Fruit fly (Drosophila melanogaster) whole organism, embryonic: ENCODE results near the gene CG31817.
A peak's percentile ranks its signal among the peaks of the same experiment; 100 is the strongest.

Source experiments
- Antp ChIP-seq: fragments of 200-800 bp; sonication (Bioruptor generic); optimal IDR thresholded peaks from 3 replicates; lab custom pipeline; 2016; ENCODE audit warnings: missing biosample characterization, missing genetic modification characterization
- Atf3 ChIP-seq: fragments of 200-800 bp; sonication (Bioruptor generic); optimal IDR thresholded peaks from 3 replicates; lab custom pipeline; 2016; ENCODE audit warnings: missing biosample characterization, missing genetic modification characterization
- BEAF-32 ChIP-seq: fragments of 200-800 bp; sonication (Bioruptor generic); optimal IDR thresholded peaks from 3 replicates; lab custom pipeline; 2017; ENCODE audit warnings: missing biosample characterization, missing genetic modification characterization, mild to moderate bottlenecking, moderate library complexity, missing genetic modification reagents
- Bgb ChIP-seq: fragments of 200-800 bp; sonication (Bioruptor generic); IDR thresholded peaks from 2 replicates; pipeline ENCODE4 v1.3.6; 2022; ENCODE audit warnings: missing biosample characterization, missing genetic modification characterization; ENCODE audit not compliant: partially characterized antibody
- Blimp-1 ChIP-seq: fragments of 200-800 bp; sonication (Bioruptor generic); optimal IDR thresholded peaks from 3 replicates; lab custom pipeline; 2018; ENCODE audit warnings: missing biosample characterization, missing genetic modification characterization, mild to moderate bottlenecking, moderate library complexity, missing genetic modification reagents
- CG10147 ChIP-seq: fragments of 200-800 bp; sonication (Bioruptor generic); optimal IDR thresholded peaks from 2 replicates; lab custom pipeline; 2019; ENCODE audit warnings: missing biosample characterization, mild to moderate bottlenecking, missing genetic modification characterization, moderate library complexity
- CG12744 ChIP-seq: fragments of 200-800 bp; sonication (Bioruptor generic); optimal IDR thresholded peaks from 2 replicates; lab custom pipeline; 2016; ENCODE audit warnings: missing biosample characterization, missing genetic modification characterization
- CG13296 ChIP-seq: fragments of 200-800 bp; sonication (Bioruptor generic); optimal IDR thresholded peaks from 3 replicates; lab custom pipeline; 2018; ENCODE audit warnings: missing biosample characterization, mild to moderate bottlenecking, missing genetic modification characterization
- CG14050 ChIP-seq: fragments of 200-800 bp; sonication (Bioruptor generic); IDR thresholded peaks from 3 replicates; pipeline ENCODE4 v1.3.6; 2022; ENCODE audit warnings: missing biosample characterization, missing genetic modification characterization
- CG16779 ChIP-seq: fragments of 200-800 bp; sonication (Bioruptor generic); IDR thresholded peaks from 2 replicates; pipeline ENCODE4 v1.3.6; 2022; ENCODE audit warnings: missing biosample characterization, missing genetic modification characterization
- CG17612 ChIP-seq: fragments of 200-800 bp; sonication (Bioruptor generic); IDR thresholded peaks from 2 replicates; pipeline ENCODE4 v1.3.6; 2022; ENCODE audit warnings: missing biosample characterization, missing genetic modification characterization
- CG18011 ChIP-seq: fragments of 200-800 bp; sonication (Bioruptor generic); optimal IDR thresholded peaks from 2 replicates; lab custom pipeline; 2017; ENCODE audit warnings: missing biosample characterization, missing genetic modification characterization, mild to moderate bottlenecking, moderate library complexity, missing genotype
- CG18764 ChIP-seq: fragments of 200-800 bp; sonication (Bioruptor generic); optimal IDR thresholded peaks from 3 replicates; lab custom pipeline; 2016; ENCODE audit warnings: missing biosample characterization, missing genetic modification characterization
- CG30431 ChIP-seq: fragments of 200-800 bp; sonication (Bioruptor generic); optimal IDR thresholded peaks from 2 replicates; lab custom pipeline; 2017; ENCODE audit warnings: missing biosample characterization, missing genetic modification characterization
- CG31388 ChIP-seq: fragments of 200-800 bp; sonication (Bioruptor generic); optimal IDR thresholded peaks from 2 replicates; lab custom pipeline; 2016; ENCODE audit warnings: missing biosample characterization, missing genetic modification characterization
- CG34224 ChIP-seq: fragments of 200-800 bp; sonication (Bioruptor generic); IDR thresholded peaks from 3 replicates; pipeline ENCODE4 v1.3.6; 2022; ENCODE audit warnings: missing biosample characterization, missing genetic modification characterization; ENCODE audit not compliant: partially characterized antibody
- CG34422 ChIP-seq: fragments of 200-800 bp; sonication (Bioruptor generic); IDR thresholded peaks from 3 replicates; pipeline ENCODE4 v1.3.6; 2022; ENCODE audit warnings: missing biosample characterization, missing genetic modification characterization
- CG6254 ChIP-seq: fragments of 200-800 bp; sonication (Bioruptor generic); optimal IDR thresholded peaks from 3 replicates; lab custom pipeline; 2017; ENCODE audit warnings: mild to moderate bottlenecking, missing biosample characterization, missing genetic modification reagents, missing genetic modification characterization
- CG6683 ChIP-seq: fragments of 200-800 bp; sonication (Bioruptor generic); optimal IDR thresholded peaks from 2 replicates; lab custom pipeline; 2017; ENCODE audit warnings: missing biosample characterization, mild to moderate bottlenecking, missing genetic modification characterization, missing genetic modification reagents
- CG7786 ChIP-seq: fragments of 200-800 bp; sonication (Bioruptor generic); optimal IDR thresholded peaks from 2 replicates; lab custom pipeline; 2016; ENCODE audit warnings: missing biosample characterization, missing genetic modification characterization
- CG8359 ChIP-seq: fragments of 200-800 bp; sonication (Bioruptor generic); optimal IDR thresholded peaks from 2 replicates; lab custom pipeline; 2017; ENCODE audit warnings: missing biosample characterization, mild to moderate bottlenecking, missing genetic modification characterization, borderline replicate concordance
- CG9876 ChIP-seq: fragments of 200-800 bp; sonication (Bioruptor generic); optimal IDR thresholded peaks from 2 replicates; lab custom pipeline; 2016; ENCODE audit warnings: missing biosample characterization, missing genetic modification characterization
- Ets65A ChIP-seq: fragments of 200-800 bp; sonication (Bioruptor generic); peaks from one replicate; lab custom pipeline; 2016; ENCODE audit warnings: missing biosample characterization, missing genetic modification characterization
- HLH3B ChIP-seq: fragments of 200-800 bp; sonication (Bioruptor generic); IDR thresholded peaks from 2 replicates; pipeline ENCODE4 v1.3.6; 2022; ENCODE audit warnings: missing biosample characterization, missing genetic modification characterization
- HLH4C ChIP-seq: fragments of 200-800 bp; sonication (Bioruptor generic); IDR thresholded peaks from 3 replicates; pipeline ENCODE4 v1.3.6; 2022; ENCODE audit warnings: missing biosample characterization, missing genetic modification characterization; ENCODE audit not compliant: partially characterized antibody
- HLH54F ChIP-seq: fragments of 200-800 bp; sonication (Bioruptor generic); optimal IDR thresholded peaks from 3 replicates; lab custom pipeline; 2016; ENCODE audit warnings: missing biosample characterization, missing genetic modification characterization
- HmgD ChIP-seq: fragments of 200-800 bp; sonication (Bioruptor generic); optimal IDR thresholded peaks from 3 replicates; lab custom pipeline; 2016; ENCODE audit warnings: missing biosample characterization, missing genetic modification characterization
- NC2β ChIP-seq: fragments of 200-800 bp; sonication (Bioruptor generic); optimal IDR thresholded peaks from 2 replicates; lab custom pipeline; 2016; ENCODE audit warnings: missing biosample characterization, missing genetic modification characterization
- NK7.1 ChIP-seq: fragments of 200-800 bp; sonication (Bioruptor generic); optimal IDR thresholded peaks from 3 replicates; lab custom pipeline; 2016; ENCODE audit warnings: missing biosample characterization, missing genetic modification characterization
- PHDP ChIP-seq: fragments of 200-800 bp; sonication (Bioruptor generic); optimal IDR thresholded peaks from 3 replicates; lab custom pipeline; 2018; ENCODE audit warnings: missing biosample characterization, mild to moderate bottlenecking, missing genetic modification characterization, moderate library complexity
- Rx ChIP-seq: fragments of 200-800 bp; sonication (Bioruptor generic); IDR thresholded peaks from 2 replicates; pipeline ENCODE4 v1.3.6; 2022; ENCODE audit warnings: missing biosample characterization, missing genetic modification characterization
- Spps ChIP-seq: fragments of 200-800 bp; sonication (Bioruptor generic); optimal IDR thresholded peaks from 2 replicates; lab custom pipeline; 2018; ENCODE audit warnings: missing biosample characterization, mild to moderate bottlenecking, missing genetic modification characterization
- Tbp ChIP-seq: fragments of >200 bp; optimal IDR thresholded peaks from 2 replicates; lab custom pipeline; 2018; ENCODE audit warnings: missing biosample characterization, missing genetic modification characterization
- ap ChIP-seq: fragments of 200-800 bp; sonication (Bioruptor generic); IDR thresholded peaks from 2 replicates; pipeline ENCODE4 v1.3.6; 2022; ENCODE audit warnings: missing biosample characterization, missing genetic modification characterization
- ash1 ChIP-seq: fragments of 200-800 bp; sonication (Bioruptor generic); optimal IDR thresholded peaks from 2 replicates; lab custom pipeline; 2018; ENCODE audit warnings: missing biosample characterization, mild to moderate bottlenecking, missing genetic modification characterization
- bcd ChIP-seq: fragments of 200-800 bp; sonication (Bioruptor generic); optimal IDR thresholded peaks from 2 replicates; lab custom pipeline; 2017; ENCODE audit warnings: missing biosample characterization, mild to moderate bottlenecking, missing genetic modification characterization
- cato ChIP-seq: fragments of 200-800 bp; sonication (Bioruptor generic); optimal IDR thresholded peaks from 2 replicates; lab custom pipeline; 2016; ENCODE audit warnings: missing biosample characterization, missing genetic modification characterization, borderline replicate concordance
- chn ChIP-seq: fragments of 200-800 bp; sonication (Bioruptor generic); optimal IDR thresholded peaks from 2 replicates; lab custom pipeline; 2016; ENCODE audit warnings: missing biosample characterization, missing genetic modification characterization
- disco-r ChIP-seq: fragments of 200-800 bp; sonication (Bioruptor generic); optimal IDR thresholded peaks from 2 replicates; lab custom pipeline; 2016; ENCODE audit warnings: missing biosample characterization, missing genetic modification characterization
- dpn ChIP-seq, 2 experiments: fragments of 200-800 bp; sonication (Bioruptor generic); optimal IDR thresholded peaks; 3 replicates each; lab custom pipeline; 2016; ENCODE audit warnings: missing biosample characterization in 2 of 2, missing genetic modification characterization in 2 of 2
- grau ChIP-seq: fragments of 200-800 bp; optimal IDR thresholded peaks from 3 replicates; lab custom pipeline; 2019; ENCODE audit warnings: missing biosample characterization, mild to moderate bottlenecking, missing genetic modification characterization, moderate library complexity
- grn ChIP-seq: fragments of 200-800 bp; sonication (Bioruptor generic); optimal IDR thresholded peaks from 3 replicates; lab custom pipeline; 2017; ENCODE audit warnings: missing biosample characterization, missing genetic modification characterization
- ken ChIP-seq: fragments of 200-800 bp; sonication (Bioruptor generic); IDR thresholded peaks from 3 replicates; pipeline ENCODE4 v1.3.6; 2022; ENCODE audit warnings: missing biosample characterization, missing genetic modification characterization
- rib ChIP-seq: fragments of 200-800 bp; sonication (Bioruptor generic); IDR thresholded peaks from 2 replicates; pipeline ENCODE4 v1.3.6; 2022; ENCODE audit warnings: missing biosample characterization, missing genetic modification characterization
- shn ChIP-seq: fragments of 200-800 bp; sonication (Bioruptor generic); optimal IDR thresholded peaks from 3 replicates; lab custom pipeline; 2016; ENCODE audit warnings: missing biosample characterization, missing genetic modification characterization
- sima ChIP-seq: fragments of 200-800 bp; sonication (Bioruptor generic); optimal IDR thresholded peaks from 2 replicates; lab custom pipeline; 2016; ENCODE audit warnings: missing biosample characterization, missing genetic modification characterization
- sug ChIP-seq: fragments of 200-800 bp; optimal IDR thresholded peaks from 2 replicates; lab custom pipeline; 2019; ENCODE audit warnings: missing biosample characterization, mild to moderate bottlenecking, missing genetic modification characterization, moderate library complexity
- tio ChIP-seq: fragments of 200-800 bp; sonication (Bioruptor generic); optimal IDR thresholded peaks from 2 replicates; lab custom pipeline; 2017; ENCODE audit warnings: missing biosample characterization, missing genetic modification characterization, inconsistent platforms
- ttk ChIP-seq: fragments of 200-800 bp; sonication (Bioruptor generic); IDR thresholded peaks from 2 replicates; pipeline ENCODE4 v2.1.2; 2022; ENCODE audit warnings: missing biosample characterization, missing genetic modification characterization
- vfl ChIP-seq: fragments of 200-800 bp; sonication (Bioruptor generic); optimal IDR thresholded peaks from 2 replicates; lab custom pipeline; 2016; ENCODE audit warnings: missing biosample characterization, missing genetic modification characterization
- zfh2 ChIP-seq: fragments of 200-800 bp; sonication (Bioruptor generic); optimal IDR thresholded peaks from 2 replicates; lab custom pipeline; 2016; ENCODE audit warnings: missing biosample characterization, missing genetic modification characterization

CG31817 gene

dm6 chr2L:16325515-16326257 is 12.0 kb downstream of the CG31817 start, which contains the start of gene cact (continued):
- TF ChIP-seq NC2β (peak; percentile 95), disco-r (GFP tag; lab: Kevin White, UChicago) (peak; percentile 92), NK7.1 (peak; percentile 85), CG9876 (GFP tag; lab: Kevin White, UChicago) (peak; percentile 89), CG8359 (peak; percentile 60), Rx (peak; percentile 85), CG17612 (GFP tag; lab: Robert Waterston, UW) (peak; percentile 58; the same call in 1 of the 2 replicates), CG18764 (GFP tag; lab: Kevin White, UChicago) (peak; percentile 85), sug (tag; lab: Kevin White, UChicago) (peak; percentile 88), ttk (GFP tag; lab: Robert Waterston, UW) (peak; percentile 87), CG34224 (no peak), CG6683 (GFP tag; lab: Kevin White, UChicago) (peak; percentile 79), grn (GFP tag; lab: Kevin White, UChicago) (peak; percentile 77), Spps (tag; lab: Kevin White, UChicago) (peak; percentile 92), HLH3B (GFP tag; lab: Robert Waterston, UW) (peak; percentile 89), shn (peak; percentile 91), Tbp (GFP tag; lab: Kevin White, UChicago) (no peak), CG12744 (GFP tag; lab: Kevin White, UChicago) (peak; percentile 93), CG7786 (GFP tag; lab: Kevin White, UChicago) (peak; percentile 95), Bgb (GFP tag; lab: Robert Waterston, UW) (peak; percentile 36; the same call in 1 of the 2 replicates), PHDP (peak; percentile 95), CG31388 (GFP tag; lab: Kevin White, UChicago) (peak; percentile 77), chn (peak; percentile 94), bcd (peak; percentile 92), CG6254 (GFP tag; lab: Kevin White, UChicago) (peak; percentile 78), CG13296 (GFP tag; lab: Kevin White, UChicago) (peak; percentile 85), ash1 (GFP tag; lab: Kevin White, UChicago) (no peak), HLH4C (GFP tag; lab: Robert Waterston, UW) (no peak; the same call in 2 of the 3 replicates), CG30431 (GFP tag; lab: Kevin White, UChicago) (peak; percentile 84), CG10147 (GFP tag; lab: Kevin White, UChicago) (peak; percentile 92), BEAF-32 (GFP tag; lab: Kevin White, UChicago) (peak; percentile 70)

DNA sequence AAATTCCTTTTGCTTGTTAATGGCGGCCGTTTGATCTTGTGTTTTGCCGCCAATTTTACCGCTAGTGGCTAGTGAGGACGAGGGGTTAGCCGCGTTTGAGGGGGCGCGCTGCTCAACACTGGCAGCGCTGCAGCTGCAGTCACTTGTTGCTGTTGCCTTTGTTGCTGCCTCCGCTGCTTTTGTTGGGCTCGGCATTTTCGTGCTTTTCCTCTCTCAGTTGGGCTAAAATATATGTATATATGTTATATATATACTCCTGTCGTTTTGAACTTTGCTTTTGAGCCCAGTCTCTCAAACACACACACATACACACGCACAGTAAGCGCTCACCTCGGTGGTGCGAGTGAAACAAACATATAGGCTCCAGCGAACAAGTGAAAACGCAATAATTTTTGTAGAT is 12.9 kb downstream of the CG31817 start:
- TF ChIP-seq disco-r (GFP tag; lab: Kevin White, UChicago) (no peak), grau (tag; lab: Kevin White, UChicago) (no peak), CG14050 (GFP tag; lab: Robert Waterston, UW) (no peak), rib (no peak), ap (no peak), ken (GFP tag; lab: Robert Waterston, UW) (no peak), HLH54F (no peak), vfl (no peak), sima (no peak), Antp (GFP tag; lab: Kevin White, UChicago) (no peak), dpn (GFP tag; optimal IDR thresholded peaks at IDR 0.05; lab: Kevin White, UChicago) (no peak), Ets65A (GFP tag; lab: Kevin White, UChicago) (no peak), CG16779 (GFP tag; lab: Robert Waterston, UW) (no peak), tio (no peak), CG34422 (GFP tag; lab: Robert Waterston, UW) (peak; percentile 70; the same call in 2 of the 3 replicates), Atf3 (GFP tag; lab: Kevin White, UChicago) (no peak), grn (GFP tag; lab: Kevin White, UChicago) (no peak), cato (GFP tag; lab: Kevin White, UChicago) (no peak), Blimp-1 (GFP tag; lab: Kevin White, UChicago) (peak; percentile 10), CG18011 (GFP tag; lab: Kevin White, UChicago) (no peak), HmgD (GFP tag; lab: Kevin White, UChicago) (no peak), zfh2 (GFP tag; lab: Kevin White, UChicago) (no peak)
